Fruit fly (Drosophila melanogaster) whole organism, wandering third instar larva: ENCODE data around the gene CG34291.

Experiments
- CG32264 ChIP-seq: fragments of 200-800 bp; sonication (Bioruptor generic); optimal IDR thresholded peaks from 2 replicates; lab custom pipeline; 2016; ENCODE audit warnings: missing biosample characterization, missing genetic modification characterization
- Hr78 ChIP-seq: fragments of >200 bp; optimal IDR thresholded peaks from 2 replicates; lab custom pipeline; 2017; ENCODE audit warnings: missing biosample characterization, missing genetic modification characterization
- Myc ChIP-seq: fragments of >200 bp; optimal IDR thresholded peaks from 2 replicates; lab custom pipeline; 2017
- br ChIP-seq: fragments of 200-800 bp; sonication (Bioruptor generic); optimal IDR thresholded peaks from 2 replicates; lab custom pipeline; 2016; ENCODE audit warnings: missing biosample characterization, missing genetic modification characterization
- h ChIP-seq: fragments of 200-800 bp; sonication (Bioruptor generic); optimal IDR thresholded peaks from 3 replicates; lab custom pipeline; 2016; ENCODE audit warnings: missing biosample characterization, mild to moderate bottlenecking, missing genetic modification characterization
- jim ChIP-seq: fragments of 175-275, 200-325 bp; sonication (Bioruptor generic); optimal IDR thresholded peaks from 2 replicates; lab custom pipeline; 2016; ENCODE audit warnings: missing biosample characterization, mild to moderate bottlenecking, missing genetic modification characterization
- pan ChIP-seq: fragments of >200 bp; optimal IDR thresholded peaks from 2 replicates; lab custom pipeline; 2017
- tai ChIP-seq: sonication (Bioruptor generic); optimal IDR thresholded peaks from 2 replicates; lab custom pipeline; 2016; ENCODE audit warnings: missing biosample characterization, missing genetic modification characterization
- woc ChIP-seq: sonication (Bioruptor generic); optimal IDR thresholded peaks from 2 replicates; lab custom pipeline; 2016; ENCODE audit warnings: missing biosample characterization, mild to moderate bottlenecking, missing genetic modification characterization

dm6 chr3R:26450371-26450770 is 24.8 kb upstream of the CG34291 start, which contains the start of gene Hex-t2:
- TF ChIP-seq br (GFP tag; lab: Kevin White, UChicago) (no peak), pan (lab: Kevin White, UChicago) (no peak), Myc (no peak), Hr78 (no peak), CG32264 (GFP tag; lab: Kevin White, UChicago) (no peak), jim (GFP tag; lab: Kevin White, UChicago) (no peak), tai (GFP tag; lab: Kevin White, UChicago) (no peak), woc (GFP tag; lab: Kevin White, UChicago) (no peak), h (GFP tag; lab: Kevin White, UChicago) (no peak)
